Fruit fly (Drosophila melanogaster): ENCODE measurements around the gene Aladin.

- TF ChIP-seq CTCF (optimal IDR thresholded peaks at IDR 0.05), result no peak
- TF ChIP-seq CG8478 (optimal IDR thresholded peaks at IDR 0.05), result no peak
Observed at dm6 chrX:9252051-9252708, 21.0 kb upstream of the Aladin start.
